Worm (Caenorhabditis elegans) whole organism, young adult: ENCODE measurements around the gene R03E9.2.

ENCODE experiments used
- F49E8.2 ChIP-seq: sonication (generic microtip); optimal IDR thresholded peaks from 3 replicates; lab custom pipeline; 2017; ENCODE audit warnings: missing genetic modification characterization, mild to moderate bottlenecking, missing compliant biosample characterization, antibody characterized with exemption, moderate library complexity; ENCODE audit not compliant: insufficient read depth
- T26A5.8 ChIP-seq: sonication (generic microtip); optimal IDR thresholded peaks from 2 replicates; lab custom pipeline; 2016; ENCODE audit warnings: missing genetic modification characterization, missing compliant biosample characterization
- aptf-2 ChIP-seq: fragments of 200-800 bp; sonication (Bioruptor generic); conservative IDR thresholded peaks from 2 replicates; pipeline ENCODE4 v1.3.6; 2022; ENCODE audit warnings: missing genetic modification reagents, missing genetic modification characterization, missing compliant biosample characterization
- athp-1 ChIP-seq: sonication (generic microtip); optimal IDR thresholded peaks from 2 replicates; lab custom pipeline; 2017; ENCODE audit warnings: mild to moderate bottlenecking, missing genetic modification characterization, missing compliant biosample characterization
- bed-1 ChIP-seq: fragments of 200-800 bp; sonication (Bioruptor generic); IDR thresholded peaks from 2 replicates; pipeline ENCODE4 v1.3.6; 2022; ENCODE audit warnings: missing genetic modification reagents, missing genetic modification characterization, missing compliant biosample characterization
- cebp-2 ChIP-seq: fragments of 200-800 bp; sonication (Bioruptor generic); IDR thresholded peaks from 2 replicates; pipeline ENCODE4 v1.3.6; 2022; ENCODE audit warnings: missing genetic modification characterization, missing compliant biosample characterization
- ceh-40 ChIP-seq: fragments of 200-800 bp; sonication (Bioruptor generic); IDR thresholded peaks from 2 replicates; pipeline ENCODE4 v1.3.6; 2022; ENCODE audit warnings: missing genetic modification characterization, missing compliant biosample characterization
- ceh-79 ChIP-seq: sonication (generic microtip); optimal IDR thresholded peaks from 2 replicates; lab custom pipeline; 2017; ENCODE audit warnings: mild to moderate bottlenecking, missing genetic modification characterization, missing compliant biosample characterization
- efl-1 ChIP-seq: fragments of 150-350 bp; optimal IDR thresholded peaks from 2 replicates; lab custom pipeline; 2014; ENCODE audit warnings: missing biosample characterization, missing genetic modification reagents, missing genetic modification characterization
- gei-17 ChIP-seq: fragments of 200-800 bp; sonication (Bioruptor generic); optimal IDR thresholded peaks from 2 replicates; lab custom pipeline; 2018; ENCODE audit warnings: mild to moderate bottlenecking, missing genetic modification characterization, missing compliant biosample characterization
- hlh-12 ChIP-seq: sonication (generic microtip); optimal IDR thresholded peaks from 2 replicates; lab custom pipeline; 2016; ENCODE audit warnings: missing genetic modification characterization, missing compliant biosample characterization
- hmg-1.2 ChIP-seq: fragments of 200-800 bp; sonication (Bioruptor generic); IDR thresholded peaks from 2 replicates; pipeline ENCODE4 v1.3.6; 2022; ENCODE audit warnings: missing genetic modification reagents, missing genetic modification characterization, missing compliant biosample characterization
- lsl-1 ChIP-seq: fragments of 200-800 bp; sonication (Bioruptor generic); optimal IDR thresholded peaks from 2 replicates; lab custom pipeline; 2018; ENCODE audit warnings: mild to moderate bottlenecking, missing genetic modification characterization, moderate library complexity, missing compliant biosample characterization
- lsy-27 ChIP-seq: sonication (generic microtip); optimal IDR thresholded peaks from 2 replicates; lab custom pipeline; 2017; ENCODE audit warnings: missing genetic modification characterization, mild to moderate bottlenecking, missing compliant biosample characterization, antibody characterized with exemption, missing genotype, borderline replicate concordance; ENCODE audit not compliant: insufficient read depth
- madf-3 ChIP-seq: fragments of 200-800 bp; sonication (Bioruptor generic); IDR thresholded peaks from 2 replicates; pipeline ENCODE4 v1.3.6; 2022; ENCODE audit warnings: missing genetic modification reagents, missing genetic modification characterization, missing compliant biosample characterization
- mxl-1 ChIP-seq: sonication (generic microtip); optimal IDR thresholded peaks from 2 replicates; lab custom pipeline; 2016; ENCODE audit warnings: missing genetic modification characterization, missing compliant biosample characterization
- rpc-1 ChIP-seq, 2 experiments: fragments of 150-350 bp in 1 of 2; sonication (generic microtip) in 1 of 2; optimal IDR thresholded peaks; 2 replicates each; lab custom pipeline; 2014 to 2018; ENCODE audit warnings: missing biosample characterization in 1 of 2, missing genetic modification characterization in 1 of 2, missing genetic modification reagents in 1 of 2, missing genotype in 1 of 2
- unc-62 ChIP-seq: fragments of 150-350 bp; optimal IDR thresholded peaks from 2 replicates; lab custom pipeline; 2014; ENCODE audit warnings: missing biosample characterization, missing genetic modification reagents, missing genetic modification characterization
- ztf-6 ChIP-seq: fragments of 200-800 bp; sonication (Bioruptor generic); IDR thresholded peaks from 2 replicates; pipeline ENCODE4 v1.3.6; 2022; ENCODE audit warnings: missing genetic modification reagents, missing genetic modification characterization, missing compliant biosample characterization

R03E9.2 gene

ce11 chrX:6682683-6683082 lies 50.4 kb downstream of the R03E9.2 start, which contains the start of gene F38B6.8:
F38B6.8 (minus strand) TSS chrX:6682783.
- no peak for TF ChIP-seq madf-3 (GFP tag; lab: Robert Waterston, UW)
- no peak for TF ChIP-seq gei-17
- no peak for TF ChIP-seq efl-1 (GFP tag; lab: Kevin White, UChicago)
- TF ChIP-seq F49E8.2 (tag; lab: Kevin White, UChicago) = no peak
- no peak for TF ChIP-seq mxl-1 (tag; lab: Kevin White, UChicago)
- no peak for TF ChIP-seq ceh-40 (GFP tag; lab: Robert Waterston, UW)
- TF ChIP-seq athp-1 (tag; lab: Kevin White, UChicago) = no peak
- no peak for TF ChIP-seq lsy-27 (tag; lab: Kevin White, UChicago)
- no peak for TF ChIP-seq T26A5.8
- TF ChIP-seq ceh-79 (tag; lab: Kevin White, UChicago) = no peak
- no peak for TF ChIP-seq bed-1 (GFP tag; lab: Robert Waterston, UW)
- no peak for TF ChIP-seq aptf-2
- no peak for TF ChIP-seq unc-62
- TF ChIP-seq lsl-1 (GFP tag; lab: Kevin White, UChicago) = no peak
- TF ChIP-seq rpc-1 (optimal IDR thresholded peaks at IDR 0.05; lab: Kevin White, UChicago) = no peak
- no peak for TF ChIP-seq rpc-1 (tag; optimal IDR thresholded peaks at IDR 0.05; lab: Kevin White, UChicago)
- no peak for TF ChIP-seq cebp-2 (GFP tag; lab: Robert Waterston, UW)
- TF ChIP-seq hlh-12 (tag; lab: Kevin White, UChicago) = no peak
- TF ChIP-seq hmg-1.2 (GFP tag; lab: Robert Waterston, UW) = no peak
- no peak for TF ChIP-seq ztf-6 (GFP tag; lab: Robert Waterston, UW)
